Worm (Caenorhabditis elegans) whole organism, L4 larva: ENCODE measurements around the gene Y51A2B.8.

Experiments
- F26F4.8 ChIP-seq: fragments of 200-800 bp; sonication (Bioruptor generic); conservative IDR thresholded peaks from 2 replicates; pipeline ENCODE4 v1.3.6; 2022; ENCODE audit warnings: missing genetic modification characterization, missing compliant biosample characterization
- F37D6.2 ChIP-seq: sonication (generic microtip); optimal IDR thresholded peaks from 2 replicates; lab custom pipeline; 2016; ENCODE audit warnings: mild to moderate bottlenecking, missing genetic modification characterization, missing compliant biosample characterization
- F49E8.2 ChIP-seq: sonication (generic microtip); optimal IDR thresholded peaks from 2 replicates; lab custom pipeline; 2016; ENCODE audit warnings: missing compliant biosample characterization, mild to moderate bottlenecking, missing genetic modification characterization, borderline replicate concordance
- Y105C5A.15 ChIP-seq: fragments of 200-800 bp; sonication (Bioruptor generic); IDR thresholded peaks from 2 replicates; pipeline ENCODE4 v1.3.6; 2022; ENCODE audit warnings: missing genetic modification characterization, missing compliant biosample characterization
- Y5F2A.4 ChIP-seq: fragments of 200-800 bp; sonication (Bioruptor generic); optimal IDR thresholded peaks from 2 replicates; lab custom pipeline; 2018; ENCODE audit warnings: mild to moderate bottlenecking, missing genetic modification characterization, missing compliant biosample characterization
- Y75B8A.6 ChIP-seq: fragments of 200-800 bp; sonication (Bioruptor generic); IDR thresholded peaks from 2 replicates; pipeline ENCODE4 v1.3.6; 2022; ENCODE audit warnings: missing genetic modification reagents, missing genetic modification characterization, missing compliant biosample characterization
- ZK337.2 ChIP-seq: fragments of 200-800 bp; sonication (Bioruptor generic); IDR thresholded peaks from 2 replicates; pipeline ENCODE4 v1.3.6; 2022; ENCODE audit warnings: missing genetic modification reagents, missing genetic modification characterization, missing compliant biosample characterization
- aha-1 ChIP-seq: fragments of 150-350 bp; peaks from one replicate; lab custom pipeline; 2014; ENCODE audit warnings: missing biosample characterization, missing genetic modification characterization
- aly-2 ChIP-seq: sonication (generic microtip); optimal IDR thresholded peaks from 2 replicates; lab custom pipeline; 2018; ENCODE audit warnings: missing biosample characterization, missing genetic modification characterization
- ama-1 ChIP-seq: fragments of 150-350 bp; optimal IDR thresholded peaks from 2 replicates; lab custom pipeline; 2014; ENCODE audit warnings: inconsistent platforms, mixed read lengths
- ceh-28 ChIP-seq: fragments of 150-350 bp; optimal IDR thresholded peaks from 2 replicates; lab custom pipeline; 2014; ENCODE audit warnings: missing biosample characterization, missing genetic modification reagents, missing genetic modification characterization
- ceh-32 ChIP-seq: sonication (generic microtip); optimal IDR thresholded peaks from 2 replicates; lab custom pipeline; 2016; ENCODE audit warnings: mild to moderate bottlenecking, missing genetic modification characterization, missing compliant biosample characterization; ENCODE audit not compliant: poor library complexity
- ceh-62 ChIP-seq: sonication (generic microtip); optimal IDR thresholded peaks from 2 replicates; lab custom pipeline; 2017; ENCODE audit warnings: missing biosample characterization, missing genetic modification characterization
- dmd-6 ChIP-seq: fragments of 200-800 bp; sonication (Bioruptor generic); IDR thresholded peaks from 2 replicates; pipeline ENCODE4 v1.3.6; 2022; ENCODE audit warnings: missing genetic modification reagents, missing genetic modification characterization, missing compliant biosample characterization
- dmd-8 ChIP-seq: fragments of 200-800 bp; sonication (Bioruptor generic); IDR thresholded peaks from 2 replicates; pipeline ENCODE4 v1.3.6; 2022; ENCODE audit warnings: missing genetic modification characterization, missing compliant biosample characterization
- dpl-1 ChIP-seq: fragments of 150-350 bp; optimal IDR thresholded peaks from 2 replicates; lab custom pipeline; 2014; ENCODE audit warnings: missing biosample characterization, missing genetic modification reagents, missing genetic modification characterization
- hlh-11 ChIP-seq: fragments of 200-800 bp; sonication (Bioruptor generic); optimal IDR thresholded peaks from 2 replicates; lab custom pipeline; 2018; ENCODE audit warnings: mild to moderate bottlenecking, missing genetic modification characterization, missing compliant biosample characterization
- jun-1 ChIP-seq: fragments of 150-350 bp; optimal IDR thresholded peaks from 2 replicates; lab custom pipeline; 2014; ENCODE audit warnings: missing biosample characterization, missing genetic modification reagents, missing genetic modification characterization
- lin-13 ChIP-seq: fragments of 150-350 bp; optimal IDR thresholded peaks from 2 replicates; lab custom pipeline; 2014; ENCODE audit warnings: missing biosample characterization, missing genetic modification reagents, missing genetic modification characterization
- lin-29 ChIP-seq: fragments of 200-800 bp; sonication (Bioruptor generic); IDR thresholded peaks from 2 replicates; pipeline ENCODE4 v1.3.6; 2022; ENCODE audit warnings: missing genetic modification reagents, missing genetic modification characterization, missing compliant biosample characterization
- lin-39 ChIP-seq: fragments of 150-350 bp; optimal IDR thresholded peaks from 2 replicates; lab custom pipeline; 2014; ENCODE audit warnings: missing biosample characterization, missing genetic modification reagents, missing genetic modification characterization
- madf-5 ChIP-seq, 2 experiments: fragments of 200-800 bp; sonication (Bioruptor generic); IDR thresholded peaks; 2 replicates each; pipeline ENCODE4 v1.3.6; 2022; ENCODE audit warnings: missing compliant biosample characterization in 2 of 2, missing genetic modification characterization in 2 of 2
- madf-9 ChIP-seq: fragments of 200-800 bp; sonication (Bioruptor generic); conservative IDR thresholded peaks from 2 replicates; pipeline ENCODE4 v1.3.6; 2022; ENCODE audit warnings: missing genetic modification reagents, missing genetic modification characterization, missing compliant biosample characterization
- mdl-1 ChIP-seq, 2 experiments: fragments of 150-350 bp in 1 of 2; sonication (generic microtip) in 1 of 2; optimal IDR thresholded peaks; 2 replicates each; lab custom pipeline; 2014 to 2017; ENCODE audit warnings: missing biosample characterization in 2 of 2, missing genetic modification characterization in 2 of 2
- mes-2 ChIP-seq: sonication (generic microtip); optimal IDR thresholded peaks from 2 replicates; lab custom pipeline; 2016; ENCODE audit warnings: missing genotype, mild to moderate bottlenecking, missing genetic modification characterization, missing compliant biosample characterization; ENCODE audit not compliant: poor library complexity, severe bottlenecking
- mxl-2 ChIP-seq: fragments of 200-800 bp; sonication (Bioruptor generic); conservative IDR thresholded peaks from 2 replicates; pipeline ENCODE4 v1.3.6; 2022; ENCODE audit warnings: missing genetic modification reagents, missing genetic modification characterization, missing compliant biosample characterization
- mxl-3 ChIP-seq: fragments of 200-800 bp; sonication (Bioruptor generic); optimal IDR thresholded peaks from 2 replicates; lab custom pipeline; 2018; ENCODE audit warnings: mild to moderate bottlenecking, missing genetic modification characterization, missing compliant biosample characterization
- nhr-102 ChIP-seq: sonication (generic microtip); optimal IDR thresholded peaks from 2 replicates; lab custom pipeline; 2016; ENCODE audit warnings: mild to moderate bottlenecking, missing genetic modification characterization, moderate library complexity, missing compliant biosample characterization
- nhr-11 ChIP-seq: fragments of 150-350 bp; optimal IDR thresholded peaks from 2 replicates; lab custom pipeline; 2014; ENCODE audit warnings: missing biosample characterization, missing genetic modification characterization
- nhr-237 ChIP-seq: sonication (generic microtip); optimal IDR thresholded peaks from 2 replicates; lab custom pipeline; 2017; ENCODE audit warnings: missing biosample characterization, missing genetic modification characterization
- nhr-28 ChIP-seq: fragments of 150-350 bp; optimal IDR thresholded peaks from 2 replicates; lab custom pipeline; 2014; ENCODE audit warnings: missing biosample characterization, missing genetic modification characterization
- nhr-42 ChIP-seq: fragments of 200-800 bp; sonication (Bioruptor generic); IDR thresholded peaks from 2 replicates; pipeline ENCODE4 v1.3.6; 2022; ENCODE audit warnings: missing genetic modification characterization, missing compliant biosample characterization
- pha-4 ChIP-seq, 2 experiments: fragments of 150-350 bp in 1 of 2; fragments of 200-800 bp in 1 of 2; sonication (Bioruptor generic) in 1 of 2; IDR thresholded peaks in 1 of 2; optimal IDR thresholded peaks in 1 of 2; 2 replicates each; pipeline versions ENCODE4 v1.3.6 to Lab custom; 2014 to 2022; ENCODE audit warnings: missing genetic modification characterization in 2 of 2, missing genetic modification reagents in 2 of 2, missing biosample characterization in 1 of 2, missing compliant biosample characterization in 1 of 2
- php-3 ChIP-seq: fragments of 200-800 bp; sonication (Bioruptor generic); IDR thresholded peaks from 2 replicates; pipeline ENCODE4 v1.3.6; 2022; ENCODE audit warnings: missing genetic modification reagents, missing genetic modification characterization, missing compliant biosample characterization
- set-16 ChIP-seq: fragments of 200-800 bp; sonication (Bioruptor generic); IDR thresholded peaks from 2 replicates; pipeline ENCODE4 v1.3.6; 2022; ENCODE audit warnings: missing genetic modification reagents, missing genetic modification characterization, missing compliant biosample characterization
- skn-1 ChIP-seq: fragments of 150-350 bp; optimal IDR thresholded peaks from 2 replicates; lab custom pipeline; 2014; ENCODE audit warnings: missing biosample characterization, missing genetic modification characterization
- snpc-4 ChIP-seq: fragments of 150-350 bp; optimal IDR thresholded peaks from 2 replicates; lab custom pipeline; 2014; ENCODE audit warnings: missing biosample characterization, missing genetic modification characterization
- spr-3 ChIP-seq: fragments of 200-800 bp; sonication (Bioruptor generic); optimal IDR thresholded peaks from 2 replicates; lab custom pipeline; 2018; ENCODE audit warnings: mild to moderate bottlenecking, missing genetic modification characterization, missing compliant biosample characterization
- vab-7 ChIP-seq: fragments of 200-800 bp; sonication (Bioruptor generic); IDR thresholded peaks from 2 replicates; pipeline ENCODE4 v1.3.6; 2022; ENCODE audit warnings: missing genetic modification reagents, missing genetic modification characterization, missing compliant biosample characterization
- zag-1 ChIP-seq: fragments of 150-350 bp; optimal IDR thresholded peaks from 2 replicates; lab custom pipeline; 2014; ENCODE audit warnings: missing biosample characterization, missing genetic modification characterization
- zfp-2 ChIP-seq: sonication (generic microtip); optimal IDR thresholded peaks from 2 replicates; lab custom pipeline; 2016; ENCODE audit warnings: mild to moderate bottlenecking, missing genetic modification characterization, missing compliant biosample characterization
- zfp-3 ChIP-seq: fragments of 200-800 bp; sonication (Bioruptor generic); conservative IDR thresholded peaks from 2 replicates; pipeline ENCODE4 v1.3.6; 2022; ENCODE audit warnings: missing genetic modification reagents, missing genetic modification characterization, missing compliant biosample characterization
- ztf-11 ChIP-seq: fragments of 150-350 bp; optimal IDR thresholded peaks from 2 replicates; lab custom pipeline; 2014; ENCODE audit warnings: missing biosample characterization, missing genetic modification characterization

Gene Y51A2B.8

ce11 chrV:18412351-18412750 is 33.4 kb downstream of the Y51A2B.8 start (continued):
- TF ChIP-seq aha-1 (tag; lab: Kevin White, UChicago), result no peak
- no peak for TF ChIP-seq madf-9 (GFP tag; lab: Robert Waterston, UW)
- TF ChIP-seq ceh-62, result no peak
- no peak for TF ChIP-seq F37D6.2 (tag; lab: Kevin White, UChicago)
- no peak for TF ChIP-seq aly-2 (tag; lab: Kevin White, UChicago)
- TF ChIP-seq lin-13 (GFP tag; lab: Kevin White, UChicago), result no peak

- TF ChIP-seq zag-1 (tag; lab: Kevin White, UChicago) (no peak), ama-1 (lab: Kevin White, UChicago) (no peak), aly-2 (tag; lab: Kevin White, UChicago) (no peak), dpl-1 (no peak), vab-7 (no peak), skn-1 (tag; lab: Kevin White, UChicago) (no peak), nhr-28 (tag; lab: Kevin White, UChicago) (peak; percentile 9), aha-1 (tag; lab: Kevin White, UChicago) (no peak)
- TF ChIP-seq, all 104 proteins: peak for 1
These were observed 34.0 kb downstream of the Y51A2B.8 start, which contains the start of gene ZK262.2 for ce11 chrV:18412887-18413286. Gene ZK262.2, minus strand, starts transcription at chrV:18412987.

ce11 chrV:18414051-18414450 is 35.1 kb downstream of the Y51A2B.8 start, which contains the start of gene txt-8:
Gene txt-8, plus strand, starts transcription at chrV:18414351.
- TF ChIP-seq ZK337.2 (no peak), pha-4 (GFP tag; IDR thresholded peaks at IDR 0.05; lab: Robert Waterston, UW) (no peak), pha-4 (tag; optimal IDR thresholded peaks at IDR 0.05; lab: Kevin White, UChicago) (no peak), mdl-1 (tag; optimal IDR thresholded peaks at IDR 0.05; lab: Kevin White, UChicago) (no peak), madf-5 (GFP tag; IDR thresholded peaks at IDR 0.05; lab: Robert Waterston, UW) (no peak), nhr-237 (tag; lab: Kevin White, UChicago) (no peak), zfp-2 (tag; lab: Kevin White, UChicago) (no peak), mes-2 (no peak), ceh-32 (no peak), spr-3 (no peak), dmd-6 (no peak), nhr-42 (GFP tag; lab: Robert Waterston, UW) (no peak), mxl-2 (GFP tag; lab: Robert Waterston, UW) (no peak), ztf-11 (tag; lab: Kevin White, UChicago) (no peak), Y105C5A.15 (GFP tag; lab: Robert Waterston, UW) (no peak), lin-39 (tag; lab: Kevin White, UChicago) (no peak), Y5F2A.4 (GFP tag; lab: Kevin White, UChicago) (no peak)

- TF ChIP-seq set-16 (GFP tag; lab: Robert Waterston, UW), result peak; percentile 93
These were observed 37.0 kb downstream of the Y51A2B.8 start for ce11 chrV:18415878-18416277.

ce11 chrV:18420797-18421196 is 41.9 kb downstream of the Y51A2B.8 start, which contains the start of gene srj-26:
Gene srj-26, plus strand, starts transcription at chrV:18421097.
- TF ChIP-seq zag-1 (tag; lab: Kevin White, UChicago), result no peak

ce11 chrV:18424471-18424870 is 45.6 kb downstream of the Y51A2B.8 start, which contains the start of gene ZK262.4:
Gene ZK262.4, minus strand, starts transcription at chrV:18424571.
- TF ChIP-seq nhr-102 (tag; lab: Kevin White, UChicago) (no peak), zfp-3 (GFP tag; lab: Robert Waterston, UW) (no peak), F49E8.2 (tag; lab: Kevin White, UChicago) (no peak), mxl-3 (GFP tag; lab: Kevin White, UChicago) (no peak), F37D6.2 (tag; lab: Kevin White, UChicago) (no peak), Y105C5A.15 (GFP tag; lab: Robert Waterston, UW) (no peak), Y75B8A.6 (GFP tag; lab: Robert Waterston, UW) (no peak), hlh-11 (tag; lab: Kevin White, UChicago) (no peak), set-16 (GFP tag; lab: Robert Waterston, UW) (no peak), php-3 (no peak), pha-4 (GFP tag; IDR thresholded peaks at IDR 0.05; lab: Robert Waterston, UW) (no peak), pha-4 (tag; optimal IDR thresholded peaks at IDR 0.05; lab: Kevin White, UChicago) (no peak), lin-29 (GFP tag; lab: Robert Waterston, UW) (no peak), dmd-8 (GFP tag; lab: Robert Waterston, UW) (no peak), snpc-4 (tag; lab: Kevin White, UChicago) (no peak), nhr-11 (tag; lab: Kevin White, UChicago) (no peak), jun-1 (no peak), ceh-28 (tag; lab: Kevin White, UChicago) (no peak), F26F4.8 (GFP tag; lab: Robert Waterston, UW) (no peak), mes-2 (no peak)
